Worm (Caenorhabditis elegans) whole organism, L4 larva: ENCODE measurements around the gene srh-212.

ENCODE experiments used
- T20F7.1 ChIP-seq: fragments of 200-800 bp; sonication (Bioruptor generic); optimal IDR thresholded peaks from 2 replicates; lab custom pipeline; 2018; ENCODE audit warnings: mild to moderate bottlenecking, missing genetic modification characterization, missing compliant biosample characterization
- pha-4 ChIP-seq, 2 experiments: fragments of 150-350 bp in 1 of 2; fragments of 200-800 bp in 1 of 2; sonication (Bioruptor generic) in 1 of 2; IDR thresholded peaks in 1 of 2; optimal IDR thresholded peaks in 1 of 2; 2 replicates each; pipeline versions ENCODE4 v1.3.6 to Lab custom; 2014 to 2022; ENCODE audit warnings: missing genetic modification characterization in 2 of 2, missing genetic modification reagents in 2 of 2, missing biosample characterization in 1 of 2, missing compliant biosample characterization in 1 of 2
- zag-1 ChIP-seq: fragments of 150-350 bp; optimal IDR thresholded peaks from 2 replicates; lab custom pipeline; 2014; ENCODE audit warnings: missing biosample characterization, missing genetic modification characterization

DNA sequence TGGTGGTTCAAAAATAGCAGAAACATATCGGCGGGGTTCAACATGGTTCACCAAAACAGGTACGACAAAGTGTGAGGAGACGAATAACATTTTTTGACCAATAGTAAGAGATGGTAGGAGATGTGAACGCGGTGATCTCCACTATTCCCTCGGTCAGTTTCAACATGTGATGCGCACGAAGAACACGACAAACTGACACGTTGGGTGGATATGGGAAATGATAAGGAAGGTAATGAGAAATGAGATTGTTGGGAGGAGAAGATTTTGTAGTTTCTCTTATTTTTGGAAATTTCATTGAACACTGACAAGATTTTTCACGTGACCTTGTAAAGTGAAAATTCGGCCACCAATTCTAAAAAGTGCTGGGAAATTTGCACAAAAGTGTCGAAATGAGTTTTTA lies 13.8 kb upstream of the srh-212 start:
- TF ChIP-seq zag-1 (tag; lab: Kevin White, UChicago) (no peak), T20F7.1 (GFP tag; lab: Kevin White, UChicago) (no peak), pha-4 (GFP tag; IDR thresholded peaks at IDR 0.05; lab: Robert Waterston, UW) (no peak), pha-4 (tag; optimal IDR thresholded peaks at IDR 0.05; lab: Kevin White, UChicago) (no peak)
